Fruit fly (Drosophila melanogaster) whole organism, embryonic: Measurements from ENCODE around the gene CG31560.

ENCODE experiments used
- BEAF-32 ChIP-seq: fragments of 200-800 bp; sonication (Bioruptor generic); optimal IDR thresholded peaks from 3 replicates; lab custom pipeline; 2017; ENCODE audit warnings: missing biosample characterization, missing genetic modification characterization, mild to moderate bottlenecking, moderate library complexity, missing genetic modification reagents
- CG10209 ChIP-seq: fragments of 200-800 bp; sonication (Bioruptor generic); optimal IDR thresholded peaks from 3 replicates; lab custom pipeline; 2017; ENCODE audit warnings: missing biosample characterization, mild to moderate bottlenecking, missing genetic modification characterization, missing genetic modification reagents
- CG13296 ChIP-seq: fragments of 200-800 bp; sonication (Bioruptor generic); optimal IDR thresholded peaks from 3 replicates; lab custom pipeline; 2018; ENCODE audit warnings: missing biosample characterization, mild to moderate bottlenecking, missing genetic modification characterization
- CG13424 ChIP-seq: fragments of 200-800 bp; sonication (Bioruptor generic); optimal IDR thresholded peaks from 2 replicates; lab custom pipeline; 2019; ENCODE audit warnings: missing biosample characterization, mild to moderate bottlenecking, missing genetic modification characterization, moderate library complexity
- CG15073 ChIP-seq: fragments of 200-800 bp; sonication (Bioruptor generic); optimal IDR thresholded peaks from 2 replicates; lab custom pipeline; 2016; ENCODE audit warnings: missing biosample characterization, missing genetic modification characterization
- CG15269 ChIP-seq: fragments of 200-800 bp; sonication (Bioruptor generic); optimal IDR thresholded peaks from 2 replicates; lab custom pipeline; 2018; ENCODE audit warnings: missing biosample characterization, mild to moderate bottlenecking, missing genetic modification characterization, moderate library complexity
- CG1602 ChIP-seq: fragments of 200-800 bp; sonication (Bioruptor generic); optimal IDR thresholded peaks from 3 replicates; lab custom pipeline; 2016; ENCODE audit warnings: missing biosample characterization, missing genetic modification characterization
- CG1647 ChIP-seq: fragments of 200-800 bp; sonication (Bioruptor generic); optimal IDR thresholded peaks from 3 replicates; lab custom pipeline; 2016; ENCODE audit warnings: missing biosample characterization, missing genetic modification characterization
- CG2678 ChIP-seq: fragments of 200-800 bp; sonication (Bioruptor generic); optimal IDR thresholded peaks from 3 replicates; lab custom pipeline; 2019; ENCODE audit warnings: missing biosample characterization, mild to moderate bottlenecking, missing genetic modification characterization, moderate library complexity
- CG31224 ChIP-seq: fragments of 200-800 bp; sonication (Bioruptor generic); IDR thresholded peaks from 2 replicates; pipeline ENCODE4 v1.3.6; 2022; ENCODE audit warnings: missing biosample characterization, missing genetic modification characterization
- CG4282 ChIP-seq: fragments of 200-800 bp; sonication (Bioruptor generic); optimal IDR thresholded peaks from 2 replicates; lab custom pipeline; 2016; ENCODE audit warnings: missing biosample characterization, missing genetic modification characterization
- CG4424 ChIP-seq: fragments of 200-800 bp; sonication (Bioruptor generic); optimal IDR thresholded peaks from 3 replicates; lab custom pipeline; 2016; ENCODE audit warnings: missing biosample characterization, missing genetic modification characterization
- CG4730 ChIP-seq: fragments of 200-800 bp; sonication (Bioruptor generic); IDR thresholded peaks from 2 replicates; pipeline ENCODE4 v1.3.6; 2022; ENCODE audit warnings: missing biosample characterization, missing genetic modification characterization
- CG6654 ChIP-seq: fragments of 200-800 bp; sonication (Bioruptor generic); optimal IDR thresholded peaks from 2 replicates; lab custom pipeline; 2017; ENCODE audit warnings: missing biosample characterization, mild to moderate bottlenecking, missing genetic modification characterization
- CG8388 ChIP-seq: fragments of 200-800 bp; sonication (Bioruptor generic); optimal IDR thresholded peaks from 2 replicates; lab custom pipeline; 2019; ENCODE audit warnings: missing biosample characterization, mild to moderate bottlenecking, missing genetic modification characterization, moderate library complexity
- CG8924 ChIP-seq: fragments of 200-800 bp; optimal IDR thresholded peaks from 3 replicates; lab custom pipeline; 2019; ENCODE audit warnings: missing biosample characterization, mild to moderate bottlenecking, missing genetic modification characterization, moderate library complexity
- CG9727 ChIP-seq: fragments of 200-800 bp; sonication (Bioruptor generic); optimal IDR thresholded peaks from 3 replicates; lab custom pipeline; 2017; ENCODE audit warnings: missing biosample characterization, mild to moderate bottlenecking, missing genetic modification characterization
- CoRest ChIP-seq: fragments of 200-800 bp; sonication (Bioruptor generic); optimal IDR thresholded peaks from 3 replicates; lab custom pipeline; 2018; ENCODE audit warnings: missing biosample characterization, mild to moderate bottlenecking, missing genetic modification characterization, moderate library complexity
- D19A ChIP-seq: fragments of 200-800 bp; optimal IDR thresholded peaks from 3 replicates; lab custom pipeline; 2019; ENCODE audit warnings: missing biosample characterization, mild to moderate bottlenecking, missing genetic modification characterization, moderate library complexity
- Fer3 ChIP-seq: fragments of 200-800 bp; sonication (Bioruptor generic); optimal IDR thresholded peaks from 2 replicates; lab custom pipeline; 2018; ENCODE audit warnings: missing biosample characterization, mild to moderate bottlenecking, missing genetic modification characterization, moderate library complexity
- Hsf ChIP-seq: fragments of 200-800 bp; sonication (Bioruptor generic); optimal IDR thresholded peaks from 3 replicates; lab custom pipeline; 2016; ENCODE audit warnings: missing biosample characterization, missing genetic modification characterization
- Med ChIP-seq: fragments of 200-800 bp; sonication (Bioruptor generic); peaks from one replicate; lab custom pipeline; 2016; ENCODE audit warnings: missing biosample characterization, missing genetic modification characterization, mild to moderate bottlenecking, inconsistent platforms, moderate library complexity
- NfI ChIP-seq: fragments of 200-800 bp; sonication (Bioruptor generic); optimal IDR thresholded peaks from 3 replicates; lab custom pipeline; 2018; ENCODE audit warnings: missing biosample characterization, mild to moderate bottlenecking, missing genetic modification characterization, moderate library complexity
- Oli ChIP-seq: fragments of 200-800 bp; sonication (Bioruptor generic); optimal IDR thresholded peaks from 2 replicates; lab custom pipeline; 2018; ENCODE audit warnings: missing biosample characterization, mild to moderate bottlenecking, missing genetic modification characterization, moderate library complexity
- Ptx1 ChIP-seq: fragments of 200-800 bp; sonication (Bioruptor generic); IDR thresholded peaks from 2 replicates; pipeline ENCODE4 v1.3.6; 2022; ENCODE audit warnings: missing biosample characterization, missing genetic modification characterization
- Sox100B ChIP-seq: fragments of 200-800 bp; sonication (Bioruptor generic); optimal IDR thresholded peaks from 3 replicates; lab custom pipeline; 2018; ENCODE audit warnings: missing biosample characterization, mild to moderate bottlenecking, missing genetic modification characterization
- Sox102F ChIP-seq: fragments of 200-800 bp; sonication (Bioruptor generic); optimal IDR thresholded peaks from 2 replicates; lab custom pipeline; 2018; ENCODE audit warnings: missing biosample characterization, mild to moderate bottlenecking, missing genetic modification characterization, moderate library complexity
- Sry-β ChIP-seq: fragments of 200-800 bp; sonication (Bioruptor generic); optimal IDR thresholded peaks from 2 replicates; lab custom pipeline; 2018; ENCODE audit warnings: missing biosample characterization, mild to moderate bottlenecking, missing genetic modification characterization, moderate library complexity
- Ssrp ChIP-seq: fragments of 200-800 bp; sonication (Bioruptor generic); optimal IDR thresholded peaks from 2 replicates; lab custom pipeline; 2018; ENCODE audit warnings: missing biosample characterization, mild to moderate bottlenecking, missing genetic modification characterization, moderate library complexity
- ap ChIP-seq: fragments of 200-800 bp; sonication (Bioruptor generic); IDR thresholded peaks from 2 replicates; pipeline ENCODE4 v1.3.6; 2022; ENCODE audit warnings: missing biosample characterization, missing genetic modification characterization
- az2 ChIP-seq: fragments of 200-800 bp; sonication (Bioruptor generic); optimal IDR thresholded peaks from 3 replicates; lab custom pipeline; 2016; ENCODE audit warnings: missing biosample characterization, missing genetic modification characterization
- bcd ChIP-seq: fragments of 200-800 bp; sonication (Bioruptor generic); optimal IDR thresholded peaks from 2 replicates; lab custom pipeline; 2017; ENCODE audit warnings: missing biosample characterization, mild to moderate bottlenecking, missing genetic modification characterization
- bsh ChIP-seq, 2 experiments: fragments of 200-800 bp; sonication (Bioruptor generic); optimal IDR thresholded peaks; 2 replicates each; lab custom pipeline; 2017 to 2018; ENCODE audit warnings: mild to moderate bottlenecking in 2 of 2, missing biosample characterization in 2 of 2, missing genetic modification characterization in 2 of 2, moderate library complexity in 1 of 2
- cato ChIP-seq: fragments of 200-800 bp; sonication (Bioruptor generic); optimal IDR thresholded peaks from 2 replicates; lab custom pipeline; 2016; ENCODE audit warnings: missing biosample characterization, missing genetic modification characterization, borderline replicate concordance
- crol ChIP-seq: fragments of 200-800 bp; sonication (Bioruptor generic); IDR thresholded peaks from 2 replicates; pipeline ENCODE4 v1.3.6; 2022; ENCODE audit warnings: missing biosample characterization, missing genetic modification characterization
- dmrt11E ChIP-seq: fragments of 200-800 bp; sonication (Bioruptor generic); optimal IDR thresholded peaks from 3 replicates; lab custom pipeline; 2018; ENCODE audit warnings: missing biosample characterization, mild to moderate bottlenecking, missing genetic modification characterization, moderate library complexity
- dpn ChIP-seq, 2 experiments: fragments of 200-800 bp; sonication (Bioruptor generic); optimal IDR thresholded peaks; 3 replicates each; lab custom pipeline; 2016; ENCODE audit warnings: missing biosample characterization in 2 of 2, missing genetic modification characterization in 2 of 2
- gem ChIP-seq: fragments of 200-800 bp; sonication (Bioruptor generic); optimal IDR thresholded peaks from 2 replicates; lab custom pipeline; 2019; ENCODE audit warnings: missing biosample characterization, mild to moderate bottlenecking, missing genetic modification characterization, moderate library complexity
- ind ChIP-seq: fragments of 200-800 bp; sonication (Bioruptor generic); optimal IDR thresholded peaks from 3 replicates; lab custom pipeline; 2016; ENCODE audit warnings: missing biosample characterization, missing genetic modification characterization
- jumu ChIP-seq: fragments of 200-800 bp; sonication (Bioruptor generic); optimal IDR thresholded peaks from 3 replicates; lab custom pipeline; 2016; ENCODE audit warnings: missing biosample characterization, missing genetic modification characterization
- lmd ChIP-seq: fragments of 200-800 bp; sonication (Bioruptor generic); IDR thresholded peaks from 2 replicates; pipeline ENCODE4 v1.3.6; 2022; ENCODE audit warnings: missing biosample characterization, missing genetic modification characterization
- nau ChIP-seq: fragments of 200-800 bp; sonication (Bioruptor generic); optimal IDR thresholded peaks from 3 replicates; lab custom pipeline; 2017; ENCODE audit warnings: missing biosample characterization, mild to moderate bottlenecking, missing genetic modification characterization, missing genetic modification reagents
- nerfin-1 ChIP-seq: fragments of 200-800 bp; sonication (Bioruptor generic); optimal IDR thresholded peaks from 3 replicates; lab custom pipeline; 2019; ENCODE audit warnings: missing biosample characterization, mild to moderate bottlenecking, missing genetic modification characterization, moderate library complexity
- nmo ChIP-seq: fragments of 200-800 bp; sonication (Bioruptor generic); optimal IDR thresholded peaks from 2 replicates; lab custom pipeline; 2018; ENCODE audit warnings: missing biosample characterization, mild to moderate bottlenecking, missing genetic modification characterization, moderate library complexity
- row ChIP-seq: fragments of 200-800 bp; sonication (Bioruptor generic); IDR thresholded peaks from 3 replicates; pipeline ENCODE4 v1.3.6; 2022; ENCODE audit warnings: missing biosample characterization, missing genetic modification characterization
- sr ChIP-seq: fragments of 200-800 bp; sonication (Bioruptor generic); IDR thresholded peaks from 3 replicates; pipeline ENCODE4 v1.3.6; 2022; ENCODE audit warnings: missing biosample characterization, missing genetic modification characterization
- stc ChIP-seq: fragments of 200-800 bp; sonication (Bioruptor generic); IDR thresholded peaks from 2 replicates; pipeline ENCODE4 v1.3.6; 2022; ENCODE audit warnings: missing biosample characterization, missing genetic modification characterization
- trh ChIP-seq: fragments of 200-800 bp; sonication (Bioruptor generic); optimal IDR thresholded peaks from 2 replicates; lab custom pipeline; 2016; ENCODE audit warnings: missing biosample characterization, missing genetic modification characterization

Gene CG31560

DNA sequence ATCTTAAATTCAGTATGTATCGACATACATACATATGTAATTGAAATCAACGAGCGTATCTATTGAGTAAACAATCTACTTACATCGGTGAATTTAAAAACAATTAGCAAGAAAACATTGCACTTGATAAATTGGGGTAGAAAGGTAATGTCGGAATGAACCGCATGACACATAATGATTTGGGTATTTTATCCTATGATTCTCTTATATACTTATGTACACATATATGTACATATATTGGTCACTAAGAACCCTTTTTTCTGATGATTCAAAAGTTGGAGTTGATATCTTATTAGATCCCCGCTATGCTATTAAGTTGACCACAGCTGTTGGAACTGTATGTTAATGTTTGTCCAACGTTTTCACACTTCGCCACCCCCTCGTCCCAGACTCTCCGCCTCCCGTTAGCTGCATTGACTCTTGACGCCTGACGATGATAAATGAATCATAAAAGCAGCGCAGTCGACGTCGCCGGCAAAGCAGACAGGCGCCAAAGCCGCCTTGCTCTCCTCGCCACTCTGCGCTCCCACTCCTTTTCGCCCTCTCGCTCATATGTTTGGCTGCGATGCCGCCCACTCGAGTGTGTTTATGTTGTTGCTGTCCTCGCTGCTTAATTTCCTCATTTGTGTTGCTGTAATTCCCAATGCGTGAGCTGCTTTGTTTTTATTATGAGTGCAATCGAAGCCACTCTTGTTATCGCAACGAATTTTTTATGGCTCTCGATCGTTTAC lies 43.3 kb downstream of the CG31560 start (continued):
- TF ChIP-seq CG15073, result no peak
- peak; percentile 54 for TF ChIP-seq Med (GFP tag; lab: Kevin White, UChicago)
- peak; percentile 12 for TF ChIP-seq NfI (GFP tag; lab: Kevin White, UChicago)
- TF ChIP-seq nmo (GFP tag; lab: Kevin White, UChicago), result peak; percentile 49
- peak; percentile 30 for TF ChIP-seq CG8924 (tag; lab: Kevin White, UChicago)
- TF ChIP-seq dmrt11E (tag; lab: Kevin White, UChicago), result peak; percentile 12
- TF ChIP-seq dpn (GFP tag; optimal IDR thresholded peaks at IDR 0.05; lab: Kevin White, UChicago), result peak in 1 of 2 experiments; percentile 37
- TF ChIP-seq ind (GFP tag; lab: Kevin White, UChicago), result peak; percentile 2
- no peak for TF ChIP-seq CG4282 (GFP tag; lab: Kevin White, UChicago)
- TF ChIP-seq BEAF-32 (GFP tag; lab: Kevin White, UChicago), result no peak
- peak; percentile 54 for TF ChIP-seq Sox102F (GFP tag; lab: Kevin White, UChicago)
- peak; percentile 18 for TF ChIP-seq Sry-β (GFP tag; lab: Kevin White, UChicago)
- TF ChIP-seq Ptx1 (GFP tag; lab: Robert Waterston, UW), result 0 out of 2 replicates have a peak, but pooled peaks have one; percentile 12
- TF ChIP-seq Oli, result peak; percentile 69
- peak; percentile 4 for TF ChIP-seq Hsf
- TF ChIP-seq gem, result peak; percentile 63
- TF ChIP-seq stc, result 0 out of 2 replicates have a peak, but pooled peaks have one; percentile 10
- TF ChIP-seq CG13296 (GFP tag; lab: Kevin White, UChicago), result peak; percentile 15
- TF ChIP-seq sr (GFP tag; lab: Robert Waterston, UW), result peak; percentile 95
- peak; percentile 33 for TF ChIP-seq Ssrp
- TF ChIP-seq Fer3 (tag; lab: Kevin White, UChicago), result peak; percentile 4
- peak; percentile 41 for TF ChIP-seq CG6654 (GFP tag; lab: Kevin White, UChicago)
- TF ChIP-seq bsh (GFP tag; optimal IDR thresholded peaks at IDR 0.05; lab: Kevin White, UChicago), result peak in 1 of 2 experiments; percentile 16
- TF ChIP-seq ap (GFP tag; lab: Robert Waterston, UW), result 0 out of 2 replicates have a peak, but pooled peaks have one; percentile 29
- no peak for TF ChIP-seq cato (GFP tag; lab: Kevin White, UChicago)
- no peak for TF ChIP-seq trh (GFP tag; lab: Kevin White, UChicago)
- peak; percentile 44 for TF ChIP-seq CG15269
- TF ChIP-seq CG1647 (GFP tag; lab: Kevin White, UChicago), result peak; percentile 5
- TF ChIP-seq crol (GFP tag; lab: Robert Waterston, UW), result peak; percentile 87
- TF ChIP-seq CG13424, result peak; percentile 57
- peak; percentile 44 for TF ChIP-seq row (GFP tag; lab: Robert Waterston, UW)
- TF ChIP-seq Sox100B, result peak; percentile 58
- TF ChIP-seq lmd (GFP tag; lab: Robert Waterston, UW), result 0 out of 2 replicates have a peak, but pooled peaks have one; percentile 7
- peak; percentile 7 for TF ChIP-seq CG9727 (GFP tag; lab: Kevin White, UChicago)
- TF ChIP-seq CoRest (tag; lab: Kevin White, UChicago), result peak; percentile 44
- peak; percentile 40 for TF ChIP-seq CG10209
- peak; percentile 53 for TF ChIP-seq CG4424 (GFP tag; lab: Kevin White, UChicago)
- TF ChIP-seq CG1602, result peak; percentile 15
- TF ChIP-seq CG8388, result peak; percentile 5
- TF ChIP-seq jumu (GFP tag; lab: Kevin White, UChicago), result peak; percentile 4
- TF ChIP-seq CG4730 (GFP tag; lab: Robert Waterston, UW), result no peak
- peak; percentile 33 for TF ChIP-seq nau
- TF ChIP-seq CG2678 (tag; lab: Kevin White, UChicago), result peak; percentile 65
- peak; percentile 1 for TF ChIP-seq D19A
- peak; percentile 32; the same call in 1 of the 2 replicates for TF ChIP-seq CG31224 (GFP tag; lab: Robert Waterston, UW)
- TF ChIP-seq bcd, result peak; percentile 39
- TF ChIP-seq az2 (GFP tag; lab: Kevin White, UChicago), result peak; percentile 25
- peak; percentile 35 for TF ChIP-seq nerfin-1 (tag; lab: Kevin White, UChicago)
